Worm (Caenorhabditis elegans) whole organism, young adult: Measurements from ENCODE around the gene ciao-2B.

Experiments
- B0035.1 ChIP-seq: sonication (generic microtip); optimal IDR thresholded peaks from 2 replicates; lab custom pipeline; 2016; ENCODE audit warnings: missing genetic modification characterization, mild to moderate bottlenecking, missing compliant biosample characterization, missing genotype, missing genetic modification reagents
- B0261.1 ChIP-seq: sonication (generic microtip); optimal IDR thresholded peaks from 2 replicates; lab custom pipeline; 2016; ENCODE audit warnings: mild to moderate bottlenecking, missing genetic modification characterization, moderate library complexity, missing compliant biosample characterization
- B0336.3 ChIP-seq: fragments of 200-800 bp; sonication (Bioruptor generic); IDR thresholded peaks from 2 replicates; pipeline ENCODE4 v1.3.6; 2022; ENCODE audit warnings: missing genetic modification characterization, missing compliant biosample characterization
- C17E4.6 ChIP-seq: fragments of 200-800 bp; sonication (Bioruptor generic); IDR thresholded peaks from 2 replicates; pipeline ENCODE4 v1.3.6; 2022; ENCODE audit warnings: missing genetic modification reagents, missing genetic modification characterization, missing compliant biosample characterization
- F33H1.4 ChIP-seq: fragments of 200-800 bp; sonication (Bioruptor generic); IDR thresholded peaks from 2 replicates; pipeline ENCODE4 v1.3.6; 2022; ENCODE audit warnings: missing genetic modification reagents, missing genetic modification characterization, missing compliant biosample characterization
- F37B4.10 ChIP-seq: fragments of 200-800 bp; sonication (Bioruptor generic); IDR thresholded peaks from 2 replicates; pipeline ENCODE4 v1.3.6; 2022; ENCODE audit warnings: missing genetic modification characterization, missing compliant biosample characterization
- F57C9.4 ChIP-seq: sonication (generic microtip); optimal IDR thresholded peaks from 2 replicates; lab custom pipeline; 2017; ENCODE audit warnings: mild to moderate bottlenecking, missing genetic modification characterization, missing compliant biosample characterization
- K12H6.12 ChIP-seq: fragments of 200-800 bp; sonication (Bioruptor generic); optimal IDR thresholded peaks from 2 replicates; lab custom pipeline; 2018; ENCODE audit warnings: mild to moderate bottlenecking, missing genetic modification characterization, missing compliant biosample characterization
- Y53F4B.3 ChIP-seq: fragments of 200-800 bp; sonication (Bioruptor generic); IDR thresholded peaks from 2 replicates; pipeline ENCODE4 v1.3.6; 2022; ENCODE audit warnings: missing genetic modification reagents, missing genetic modification characterization, missing compliant biosample characterization
- Y53G8AR.9 ChIP-seq: fragments of 200-800 bp; sonication (Bioruptor generic); conservative IDR thresholded peaks from 2 replicates; pipeline ENCODE4 v1.3.6; 2022; ENCODE audit warnings: missing genetic modification reagents, missing genetic modification characterization, missing compliant biosample characterization
- Y56A3A.18 ChIP-seq: fragments of 200-800 bp; sonication (Bioruptor generic); IDR thresholded peaks from 2 replicates; pipeline ENCODE4 v1.3.6; 2022; ENCODE audit warnings: missing genetic modification reagents, missing genetic modification characterization, missing compliant biosample characterization
- Y79H2A.3 ChIP-seq: fragments of 200-800 bp; sonication (Bioruptor generic); conservative IDR thresholded peaks from 2 replicates; pipeline ENCODE4 v1.3.6; 2022; ENCODE audit warnings: missing genetic modification reagents, missing genetic modification characterization, missing compliant biosample characterization
- ZK185.1 ChIP-seq: sonication (generic microtip); optimal IDR thresholded peaks from 2 replicates; lab custom pipeline; 2016; ENCODE audit warnings: mild to moderate bottlenecking, missing genetic modification characterization, missing compliant biosample characterization; ENCODE audit not compliant: poor library complexity, severe bottlenecking
- aptf-3 ChIP-seq: fragments of 200-800 bp; sonication (Bioruptor generic); IDR thresholded peaks from 2 replicates; pipeline ENCODE4 v1.3.6; 2022; ENCODE audit warnings: missing genetic modification characterization, missing compliant biosample characterization
- ccch-3 ChIP-seq: fragments of 200-800 bp; sonication (Bioruptor generic); optimal IDR thresholded peaks from 2 replicates; lab custom pipeline; 2018; ENCODE audit warnings: mild to moderate bottlenecking, missing genetic modification characterization, missing compliant biosample characterization
- ceh-27 ChIP-seq: fragments of 200-800 bp; sonication (Bioruptor generic); optimal IDR thresholded peaks from 2 replicates; lab custom pipeline; 2018; ENCODE audit warnings: mild to moderate bottlenecking, missing genetic modification characterization, moderate library complexity, missing compliant biosample characterization
- ceh-40 ChIP-seq: fragments of 200-800 bp; sonication (Bioruptor generic); IDR thresholded peaks from 2 replicates; pipeline ENCODE4 v1.3.6; 2022; ENCODE audit warnings: missing genetic modification characterization, missing compliant biosample characterization
- ceh-58 ChIP-seq: fragments of 200-800 bp; sonication (Bioruptor generic); IDR thresholded peaks from 2 replicates; pipeline ENCODE4 v1.3.6; 2022; ENCODE audit warnings: missing genetic modification characterization, missing compliant biosample characterization
- ceh-79 ChIP-seq: sonication (generic microtip); optimal IDR thresholded peaks from 2 replicates; lab custom pipeline; 2017; ENCODE audit warnings: mild to moderate bottlenecking, missing genetic modification characterization, missing compliant biosample characterization
- die-1 ChIP-seq: sonication (generic microtip); optimal IDR thresholded peaks from 2 replicates; lab custom pipeline; 2016; ENCODE audit warnings: missing genotype, mild to moderate bottlenecking, missing genetic modification characterization, missing compliant biosample characterization
- efl-1 ChIP-seq: fragments of 150-350 bp; optimal IDR thresholded peaks from 2 replicates; lab custom pipeline; 2014; ENCODE audit warnings: missing biosample characterization, missing genetic modification reagents, missing genetic modification characterization
- egl-18 ChIP-seq: fragments of 200-800 bp; sonication (Bioruptor generic); IDR thresholded peaks from 2 replicates; pipeline ENCODE4 v1.3.6; 2022; ENCODE audit warnings: missing genetic modification reagents, missing genetic modification characterization, missing compliant biosample characterization
- egl-44 ChIP-seq: fragments of 200-800 bp; sonication (Bioruptor generic); IDR thresholded peaks from 2 replicates; pipeline ENCODE4 v1.3.6; 2022; ENCODE audit warnings: missing genetic modification reagents, missing genetic modification characterization, missing compliant biosample characterization
- hrde-1 ChIP-seq: sonication (generic microtip); optimal IDR thresholded peaks from 2 replicates; lab custom pipeline; 2016; ENCODE audit warnings: missing genetic modification characterization, mild to moderate bottlenecking, missing compliant biosample characterization, moderate library complexity, missing genotype, missing genetic modification reagents, borderline replicate concordance
- lag-1 ChIP-seq: fragments of 200-800 bp; sonication (Bioruptor generic); IDR thresholded peaks from 2 replicates; pipeline ENCODE4 v1.3.6; 2022; ENCODE audit warnings: missing genetic modification reagents, missing genetic modification characterization, missing compliant biosample characterization
- lir-1 ChIP-seq: fragments of 200-800 bp; sonication (Bioruptor generic); conservative IDR thresholded peaks from 2 replicates; pipeline ENCODE4 v1.3.6; 2022; ENCODE audit warnings: missing genetic modification reagents, missing genetic modification characterization, missing compliant biosample characterization
- lsy-27 ChIP-seq: sonication (generic microtip); optimal IDR thresholded peaks from 2 replicates; lab custom pipeline; 2017; ENCODE audit warnings: missing genetic modification characterization, mild to moderate bottlenecking, missing compliant biosample characterization, antibody characterized with exemption, missing genotype, borderline replicate concordance; ENCODE audit not compliant: insufficient read depth
- madf-10 ChIP-seq: sonication (generic microtip); optimal IDR thresholded peaks from 2 replicates; lab custom pipeline; 2016; ENCODE audit warnings: mild to moderate bottlenecking, missing genetic modification characterization, missing compliant biosample characterization
- madf-6 ChIP-seq: fragments of 200-800 bp; sonication (Bioruptor generic); IDR thresholded peaks from 2 replicates; pipeline ENCODE4 v1.3.6; 2022; ENCODE audit warnings: missing genetic modification reagents, missing genetic modification characterization, missing compliant biosample characterization
- madf-8 ChIP-seq: fragments of 200-800 bp; sonication (Bioruptor generic); conservative IDR thresholded peaks from 2 replicates; pipeline ENCODE4 v1.3.6; 2022; ENCODE audit warnings: missing genetic modification reagents, missing genetic modification characterization, missing compliant biosample characterization
- nhr-120 ChIP-seq: fragments of 200-800 bp; sonication (Bioruptor generic); IDR thresholded peaks from 2 replicates; pipeline ENCODE4 v1.3.6; 2022; ENCODE audit warnings: missing genetic modification characterization, missing compliant biosample characterization
- nhr-179 ChIP-seq: sonication (generic microtip); optimal IDR thresholded peaks from 2 replicates; lab custom pipeline; 2016; ENCODE audit warnings: mild to moderate bottlenecking, missing genetic modification characterization, missing compliant biosample characterization
- nhr-80 ChIP-seq: sonication (generic microtip); optimal IDR thresholded peaks from 2 replicates; lab custom pipeline; 2016; ENCODE audit warnings: missing genetic modification characterization, missing compliant biosample characterization
- nhr-90 ChIP-seq: sonication (generic microtip); optimal IDR thresholded peaks from 2 replicates; lab custom pipeline; 2016; ENCODE audit warnings: missing genotype, mild to moderate bottlenecking, missing genetic modification characterization, missing compliant biosample characterization
- rec-8 ChIP-seq, 2 experiments: sonication (generic microtip); optimal IDR thresholded peaks; 2 replicates each; lab custom pipeline; 2016; ENCODE audit warnings: mild to moderate bottlenecking in 2 of 2, missing genetic modification characterization in 2 of 2, missing genetic modification reagents in 2 of 2, missing genotype in 2 of 2, missing biosample characterization in 1 of 2, missing compliant biosample characterization in 1 of 2, moderate library complexity in 1 of 2
- repo-1 ChIP-seq: sonication (generic microtip); optimal IDR thresholded peaks from 2 replicates; lab custom pipeline; 2017; ENCODE audit warnings: mild to moderate bottlenecking, missing genetic modification characterization, missing compliant biosample characterization
- rpc-1 ChIP-seq, 2 experiments: fragments of 150-350 bp in 1 of 2; sonication (generic microtip) in 1 of 2; optimal IDR thresholded peaks; 2 replicates each; lab custom pipeline; 2014 to 2018; ENCODE audit warnings: missing biosample characterization in 1 of 2, missing genetic modification characterization in 1 of 2, missing genetic modification reagents in 1 of 2, missing genotype in 1 of 2
- sdz-38 ChIP-seq: sonication (generic microtip); optimal IDR thresholded peaks from 2 replicates; lab custom pipeline; 2016; ENCODE audit warnings: missing genotype, missing genetic modification characterization, missing compliant biosample characterization
- snpc-1.1 ChIP-seq: sonication (generic microtip); optimal IDR thresholded peaks from 2 replicates; lab custom pipeline; 2017; ENCODE audit warnings: missing genetic modification characterization, mild to moderate bottlenecking, missing compliant biosample characterization, antibody characterized with exemption, moderate library complexity, missing genotype, missing genetic modification reagents; ENCODE audit not compliant: insufficient read depth
- snpc-3.4 ChIP-seq: sonication (generic microtip); optimal IDR thresholded peaks from 2 replicates; lab custom pipeline; 2017; ENCODE audit warnings: missing genetic modification characterization, mild to moderate bottlenecking, missing compliant biosample characterization, antibody characterized with exemption, moderate library complexity, missing genotype, missing genetic modification reagents
- snpc-4 ChIP-seq, 5 experiments: fragments of 150-350 bp in 1 of 5; sonication (generic microtip) in 4 of 5; optimal IDR thresholded peaks; 2 replicates each; lab custom pipeline; 2014 to 2018; ENCODE audit warnings: missing genetic modification characterization in 5 of 5, missing biosample characterization in 3 of 5, antibody characterized with exemption in 2 of 5, mild to moderate bottlenecking in 2 of 5, missing compliant biosample characterization in 2 of 5, missing genotype in 2 of 5, moderate library complexity in 2 of 5, missing genetic modification reagents in 1 of 5
- somi-1 ChIP-seq: fragments of 200-800 bp; sonication (Bioruptor generic); optimal IDR thresholded peaks from 2 replicates; lab custom pipeline; 2018; ENCODE audit warnings: mild to moderate bottlenecking, missing genetic modification characterization, missing compliant biosample characterization
- unc-62 ChIP-seq: fragments of 150-350 bp; optimal IDR thresholded peaks from 2 replicates; lab custom pipeline; 2014; ENCODE audit warnings: missing biosample characterization, missing genetic modification reagents, missing genetic modification characterization
- zim-3 ChIP-seq: sonication (generic microtip); optimal IDR thresholded peaks from 2 replicates; lab custom pipeline; 2017; ENCODE audit warnings: mild to moderate bottlenecking, missing genetic modification characterization, moderate library complexity, missing compliant biosample characterization
- ztf-18 ChIP-seq: sonication (generic microtip); optimal IDR thresholded peaks from 2 replicates; lab custom pipeline; 2016; ENCODE audit warnings: missing genotype, mild to moderate bottlenecking, missing genetic modification characterization, missing compliant biosample characterization
- ztf-25 ChIP-seq: fragments of 200-800 bp; sonication (Bioruptor generic); IDR thresholded peaks from 2 replicates; pipeline ENCODE4 v1.3.6; 2022; ENCODE audit warnings: missing genetic modification reagents, missing genetic modification characterization, missing compliant biosample characterization
- ztf-26 ChIP-seq: sonication (generic microtip); optimal IDR thresholded peaks from 2 replicates; lab custom pipeline; 2017; ENCODE audit warnings: missing genetic modification characterization, missing compliant biosample characterization
- ztf-6 ChIP-seq: fragments of 200-800 bp; sonication (Bioruptor generic); IDR thresholded peaks from 2 replicates; pipeline ENCODE4 v1.3.6; 2022; ENCODE audit warnings: missing genetic modification reagents, missing genetic modification characterization, missing compliant biosample characterization

The ciao-2B gene

DNA sequence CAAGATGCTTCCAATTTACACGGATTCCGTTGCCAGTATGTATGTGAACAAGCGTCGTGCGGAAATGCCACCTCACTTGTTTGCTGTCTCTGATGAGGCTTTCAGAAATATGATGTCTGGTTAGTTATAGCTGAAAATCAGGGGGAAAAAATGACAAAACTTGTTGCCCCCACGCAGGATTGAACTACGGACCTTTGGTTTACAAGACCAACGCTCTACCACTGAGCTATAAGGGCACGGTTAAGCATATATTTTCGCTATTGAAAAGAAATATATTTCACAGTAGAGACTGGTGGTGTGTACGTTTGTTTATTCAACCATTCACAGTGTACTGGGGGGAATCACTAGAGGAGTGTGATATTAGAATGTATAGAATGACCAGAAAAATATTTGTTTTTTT, 28.1 kb downstream of the ciao-2B start (continued):
- TF ChIP-seq ZK185.1, result peak; percentile 62
- TF ChIP-seq somi-1 (GFP tag; lab: Kevin White, UChicago), result no peak
- no peak for TF ChIP-seq B0336.3
- TF ChIP-seq madf-6, result peak; percentile 52
- no peak for TF ChIP-seq egl-18 (GFP tag; lab: Robert Waterston, UW)
- TF ChIP-seq ccch-3, result no peak
- no peak for TF ChIP-seq B0035.1 (tag; lab: Kevin White, UChicago)
- no peak for TF ChIP-seq nhr-179 (tag; lab: Kevin White, UChicago)
- no peak for TF ChIP-seq aptf-3 (GFP tag; lab: Robert Waterston, UW)
- no peak for TF ChIP-seq Y53G8AR.9
- TF ChIP-seq F33H1.4 (GFP tag; lab: Robert Waterston, UW), result no peak
- no peak for TF ChIP-seq F57C9.4 (tag; lab: Kevin White, UChicago)
- TF ChIP-seq lir-1, result no peak
- no peak for TF ChIP-seq hrde-1 (tag; lab: Kevin White, UChicago)
- TF ChIP-seq lag-1 (GFP tag; lab: Robert Waterston, UW), result no peak
- peak; percentile 65 for TF ChIP-seq B0261.1 (tag; lab: Kevin White, UChicago)
- TF ChIP-seq ztf-18 (tag; lab: Kevin White, UChicago), result peak; percentile 51
- TF ChIP-seq snpc-4 (GFP tag; optimal IDR thresholded peaks at IDR 0.05; lab: Kevin White, UChicago), result peak; percentile 40
- no peak for TF ChIP-seq snpc-4 (tag; optimal IDR thresholded peaks at IDR 0.05; lab: Kevin White, UChicago)
- no peak for TF ChIP-seq Y53F4B.3 (GFP tag; lab: Robert Waterston, UW)
- no peak for TF ChIP-seq ceh-79 (tag; lab: Kevin White, UChicago)
- no peak for TF ChIP-seq unc-62
- no peak for TF ChIP-seq ztf-6 (GFP tag; lab: Robert Waterston, UW)
- peak; percentile 9 for TF ChIP-seq madf-10 (tag; lab: Kevin White, UChicago)
- TF ChIP-seq sdz-38 (tag; lab: Kevin White, UChicago), result no peak
- TF ChIP-seq rpc-1 (optimal IDR thresholded peaks at IDR 0.05; lab: Kevin White, UChicago), result peak; percentile 72
- peak; percentile 89 for TF ChIP-seq rpc-1 (tag; optimal IDR thresholded peaks at IDR 0.05; lab: Kevin White, UChicago)
- no peak for TF ChIP-seq ztf-26 (tag; lab: Kevin White, UChicago)
- no peak for TF ChIP-seq ztf-25 (GFP tag; lab: Robert Waterston, UW)
- TF ChIP-seq nhr-90 (tag; lab: Kevin White, UChicago), result peak; percentile 57
- TF ChIP-seq lsy-27 (tag; lab: Kevin White, UChicago), result no peak
- TF ChIP-seq F37B4.10 (GFP tag; lab: Robert Waterston, UW), result no peak
- no peak for TF ChIP-seq nhr-120 (GFP tag; lab: Robert Waterston, UW)
- peak; percentile 78 for TF ChIP-seq zim-3 (tag; lab: Kevin White, UChicago)
- no peak for TF ChIP-seq K12H6.12
- TF ChIP-seq egl-44, result 0 out of 2 replicates have a peak, but pooled peaks have one; percentile 50
- no peak for TF ChIP-seq madf-8
- TF ChIP-seq efl-1 (GFP tag; lab: Kevin White, UChicago), result no peak
- TF ChIP-seq Y56A3A.18 (GFP tag; lab: Robert Waterston, UW), result no peak
- no peak for TF ChIP-seq ceh-40 (GFP tag; lab: Robert Waterston, UW)
- TF ChIP-seq snpc-1.1 (tag; lab: Kevin White, UChicago), result no peak
- no peak for TF ChIP-seq Y79H2A.3 (GFP tag; lab: Robert Waterston, UW)
- no peak for TF ChIP-seq C17E4.6
- peak; percentile 17 for TF ChIP-seq nhr-80 (tag; lab: Kevin White, UChicago)
- TF ChIP-seq die-1 (tag; lab: Kevin White, UChicago), result peak; percentile 75
- peak; percentile 31 to 43 for TF ChIP-seq rec-8 (tag; optimal IDR thresholded peaks at IDR 0.05; lab: Kevin White, UChicago)
- TF ChIP-seq snpc-3.4, result peak; percentile 47
- no peak for TF ChIP-seq ceh-58 (GFP tag; lab: Robert Waterston, UW)
- no peak for TF ChIP-seq ceh-27 (GFP tag; lab: Kevin White, UChicago)
- no peak for TF ChIP-seq repo-1
